Worm (Caenorhabditis elegans) whole organism, L2 larva: ENCODE results near the gene ebp-2.
A peak's percentile ranks its signal among the peaks of the same experiment; 100 is the strongest.

ENCODE experiments used
- C34F6.9 ChIP-seq: fragments of 150-350 bp; optimal IDR thresholded peaks from 2 replicates; lab custom pipeline; 2014; ENCODE audit warnings: missing biosample characterization, missing genetic modification characterization
- F13H6.1 ChIP-seq: sonication (generic microtip); optimal IDR thresholded peaks from 2 replicates; lab custom pipeline; 2016; ENCODE audit warnings: missing genetic modification characterization, missing compliant biosample characterization
- R02D3.7 ChIP-seq: fragments of 150-350 bp; optimal IDR thresholded peaks from 2 replicates; lab custom pipeline; 2014; ENCODE audit warnings: missing biosample characterization, missing genetic modification characterization
- alr-1 ChIP-seq: fragments of 150-350 bp; optimal IDR thresholded peaks from 2 replicates; lab custom pipeline; 2014; ENCODE audit warnings: missing biosample characterization, missing genetic modification characterization
- ama-1 ChIP-seq: fragments of 150-350 bp; optimal IDR thresholded peaks from 2 replicates; lab custom pipeline; 2018; ENCODE audit warnings: inconsistent platforms
- blmp-1 ChIP-seq: sonication (generic microtip); optimal IDR thresholded peaks from 2 replicates; lab custom pipeline; 2017; ENCODE audit warnings: missing genetic modification characterization, mild to moderate bottlenecking, missing compliant biosample characterization, antibody characterized with exemption, moderate library complexity; ENCODE audit not compliant: insufficient read depth
- ceh-16 ChIP-seq: fragments of 150-350 bp; optimal IDR thresholded peaks from 2 replicates; lab custom pipeline; 2014; ENCODE audit warnings: missing biosample characterization, missing genetic modification characterization
- crh-2 ChIP-seq: sonication (generic microtip); optimal IDR thresholded peaks from 2 replicates; lab custom pipeline; 2017; ENCODE audit warnings: missing biosample characterization, missing genetic modification characterization
- elt-3 ChIP-seq: sonication (generic microtip); optimal IDR thresholded peaks from 2 replicates; lab custom pipeline; 2017; ENCODE audit warnings: missing biosample characterization, missing genetic modification characterization
- fos-1 ChIP-seq: fragments of 150-350 bp; optimal IDR thresholded peaks from 2 replicates; lab custom pipeline; 2014; ENCODE audit warnings: missing biosample characterization, missing genetic modification characterization
- gmeb-1 ChIP-seq: fragments of 150-350 bp; optimal IDR thresholded peaks from 2 replicates; lab custom pipeline; 2014; ENCODE audit warnings: missing biosample characterization, missing genetic modification characterization
- lin-11 ChIP-seq: fragments of 150-350 bp; sonication (generic microtip); optimal IDR thresholded peaks from 2 replicates; lab custom pipeline; 2014; ENCODE audit warnings: missing biosample characterization, missing genetic modification characterization, inconsistent platforms, mixed read lengths
- lin-13 ChIP-seq: fragments of 150-350 bp; optimal IDR thresholded peaks from 2 replicates; lab custom pipeline; 2014; ENCODE audit warnings: missing biosample characterization, missing genetic modification reagents, missing genetic modification characterization
- lin-39 ChIP-seq: fragments of 150-350 bp; optimal IDR thresholded peaks from 2 replicates; lab custom pipeline; 2014; ENCODE audit warnings: missing biosample characterization, missing genetic modification reagents, missing genetic modification characterization
- lsy-2 ChIP-seq, 2 experiments: fragments of 150-350 bp in 1 of 2; sonication (generic microtip) in 1 of 2; optimal IDR thresholded peaks; 2 replicates each; lab custom pipeline; 2014 to 2017; ENCODE audit warnings: missing biosample characterization in 2 of 2, missing genetic modification characterization in 2 of 2
- mab-5 ChIP-seq: fragments of 150-350 bp; optimal IDR thresholded peaks from 2 replicates; lab custom pipeline; 2014; ENCODE audit warnings: missing biosample characterization, missing genetic modification characterization
- mbf-1 ChIP-seq: sonication (generic microtip); optimal IDR thresholded peaks from 2 replicates; lab custom pipeline; 2017; ENCODE audit warnings: missing biosample characterization, missing genetic modification characterization
- mdl-1 ChIP-seq, 2 experiments: fragments of 150-350 bp in 1 of 2; sonication (generic microtip) in 1 of 2; optimal IDR thresholded peaks; 2 replicates each; lab custom pipeline; 2017; ENCODE audit warnings: missing biosample characterization in 2 of 2, missing genetic modification characterization in 2 of 2
- nhr-12 ChIP-seq: fragments of 150-350 bp; optimal IDR thresholded peaks from 2 replicates; lab custom pipeline; 2014; ENCODE audit warnings: missing biosample characterization, missing genetic modification characterization
- nhr-129 ChIP-seq: fragments of 150-350 bp; optimal IDR thresholded peaks from 2 replicates; lab custom pipeline; 2014; ENCODE audit warnings: missing biosample characterization, missing genetic modification characterization
- nhr-21 ChIP-seq: fragments of 150-350 bp; optimal IDR thresholded peaks from 2 replicates; lab custom pipeline; 2014; ENCODE audit warnings: missing biosample characterization, missing genetic modification characterization
- nhr-23 ChIP-seq: fragments of 150-350 bp; optimal IDR thresholded peaks from 2 replicates; lab custom pipeline; 2014; ENCODE audit warnings: missing biosample characterization, missing genetic modification reagents, missing genetic modification characterization
- nhr-25 ChIP-seq: fragments of 150-350 bp; sonication (generic microtip); optimal IDR thresholded peaks from 3 replicates; lab custom pipeline; 2014; ENCODE audit warnings: missing biosample characterization, missing genetic modification characterization
- nhr-6 ChIP-seq: fragments of 150-350 bp; optimal IDR thresholded peaks from 2 replicates; lab custom pipeline; 2014; ENCODE audit warnings: missing biosample characterization, missing genetic modification characterization
- nhr-77 ChIP-seq: fragments of 150-350 bp; optimal IDR thresholded peaks from 2 replicates; lab custom pipeline; 2014; ENCODE audit warnings: missing biosample characterization, missing genetic modification characterization
- sem-4 ChIP-seq: fragments of 150-350 bp; optimal IDR thresholded peaks from 2 replicates; lab custom pipeline; 2014; ENCODE audit warnings: missing biosample characterization, missing genetic modification reagents, missing genetic modification characterization
- skn-1 ChIP-seq: sonication (generic microtip); optimal IDR thresholded peaks from 2 replicates; lab custom pipeline; 2017; ENCODE audit warnings: missing biosample characterization, missing genetic modification characterization
- sma-3 ChIP-seq: sonication (generic microtip); optimal IDR thresholded peaks from 2 replicates; lab custom pipeline; 2016; ENCODE audit warnings: missing genetic modification reagents, missing genetic modification characterization, missing compliant biosample characterization
- sma-9 ChIP-seq, 2 experiments: fragments of 150-350 bp in 1 of 2; sonication (generic microtip) in 1 of 2; optimal IDR thresholded peaks; 2 replicates each; lab custom pipeline; 2014 to 2016; ENCODE audit warnings: missing genetic modification characterization in 2 of 2, mild to moderate bottlenecking in 1 of 2, missing biosample characterization in 1 of 2, missing compliant biosample characterization in 1 of 2, missing genetic modification reagents in 1 of 2, moderate library complexity in 1 of 2
- snpc-4 ChIP-seq: fragments of 150-350 bp; optimal IDR thresholded peaks from 2 replicates; lab custom pipeline; 2014; ENCODE audit warnings: missing biosample characterization, missing genetic modification characterization
- unc-39 ChIP-seq: fragments of 150-350 bp; optimal IDR thresholded peaks from 2 replicates; lab custom pipeline; 2014; ENCODE audit warnings: missing biosample characterization, missing genetic modification characterization
- unc-62 ChIP-seq: fragments of 150-350 bp; optimal IDR thresholded peaks from 2 replicates; lab custom pipeline; 2014; ENCODE audit warnings: missing biosample characterization, missing genetic modification reagents, missing genetic modification characterization
- ztf-11 ChIP-seq: sonication (generic microtip); optimal IDR thresholded peaks from 2 replicates; lab custom pipeline; 2017; ENCODE audit warnings: missing biosample characterization, missing genetic modification characterization

Gene ebp-2

DNA sequence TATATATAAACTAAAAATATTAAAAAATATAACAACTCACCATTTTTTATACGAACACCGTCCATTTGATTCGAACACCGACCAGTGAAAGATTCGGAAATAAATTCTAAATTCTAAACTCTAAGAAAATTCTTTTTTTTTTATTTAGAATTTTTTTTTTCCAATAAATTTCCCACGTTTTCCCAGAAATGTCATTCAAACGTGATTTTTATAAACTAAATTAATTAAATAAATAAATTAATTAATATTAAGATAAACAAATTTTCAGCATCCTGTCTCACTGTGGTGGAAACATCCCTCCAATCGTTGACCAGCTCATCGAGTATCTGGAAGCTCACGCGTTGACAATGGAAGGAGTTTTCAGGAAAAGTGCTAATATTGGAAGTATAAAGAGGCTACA is 25.0 kb downstream of the ebp-2 start, which contains the start of gene klp-17:
Gene klp-17, minus strand, starts transcription at position 101 of the 400 bp plus-strand sequence.
- TF ChIP-seq lin-39 (tag; lab: Kevin White, UChicago) (no peak), ceh-16 (tag; lab: Kevin White, UChicago) (no peak), mab-5 (tag; lab: Kevin White, UChicago) (no peak)

DNA sequence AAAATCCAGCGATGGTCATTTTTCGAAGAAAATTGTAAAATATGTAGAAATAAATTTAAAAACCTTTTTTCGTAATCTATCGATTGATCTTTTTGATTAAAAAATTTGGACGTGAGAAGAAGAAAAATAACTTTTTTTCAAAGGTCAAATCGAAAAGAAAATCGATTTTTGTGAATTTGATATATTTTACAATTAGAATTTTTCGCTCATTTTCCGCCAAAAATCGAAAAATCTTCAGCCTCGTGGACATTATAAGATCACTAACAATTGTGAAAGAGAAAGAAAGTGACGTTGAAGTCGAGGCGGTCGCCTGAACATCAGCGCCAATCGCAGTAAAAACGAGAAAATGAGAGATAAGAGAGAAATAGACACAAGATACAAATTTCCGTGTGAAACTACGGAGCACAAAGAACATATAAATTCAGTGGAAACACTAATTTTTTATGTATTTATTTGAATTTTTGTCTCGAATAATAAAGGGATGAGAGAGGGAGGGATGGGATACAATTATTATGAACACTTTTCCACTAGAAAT is 27.1 kb downstream of the ebp-2 start, which contains the start of gene cisd-1:
Gene cisd-1, minus strand, starts transcription at position 51 of the 535 bp plus-strand sequence.
- peak; percentile 17 for TF ChIP-seq sma-9 (GFP tag; optimal IDR thresholded peaks at IDR 0.05; lab: Kevin White, UChicago)
- TF ChIP-seq sma-9 (tag; optimal IDR thresholded peaks at IDR 0.05; lab: Kevin White, UChicago): no peak
- TF ChIP-seq unc-62 (GFP tag; lab: Kevin White, UChicago): no peak
- TF ChIP-seq lin-39 (tag; lab: Kevin White, UChicago): no peak
- peak; percentile 40 for TF ChIP-seq crh-2
- no peak for TF ChIP-seq lin-11 (tag; lab: Kevin White, UChicago)
- TF ChIP-seq fos-1: peak; percentile 58
- TF ChIP-seq snpc-4 (tag; lab: Kevin White, UChicago): no peak
- TF ChIP-seq F13H6.1 (tag; lab: Kevin White, UChicago): no peak
- TF ChIP-seq ztf-11 (tag; lab: Kevin White, UChicago): no peak
- peak; percentile 21 for TF ChIP-seq C34F6.9 (tag; lab: Kevin White, UChicago)
- peak in 1 of 2 experiments; percentile 14 for TF ChIP-seq lsy-2 (tag; optimal IDR thresholded peaks at IDR 0.05; lab: Kevin White, UChicago)
- no peak for TF ChIP-seq R02D3.7 (tag; lab: Kevin White, UChicago)

DNA sequence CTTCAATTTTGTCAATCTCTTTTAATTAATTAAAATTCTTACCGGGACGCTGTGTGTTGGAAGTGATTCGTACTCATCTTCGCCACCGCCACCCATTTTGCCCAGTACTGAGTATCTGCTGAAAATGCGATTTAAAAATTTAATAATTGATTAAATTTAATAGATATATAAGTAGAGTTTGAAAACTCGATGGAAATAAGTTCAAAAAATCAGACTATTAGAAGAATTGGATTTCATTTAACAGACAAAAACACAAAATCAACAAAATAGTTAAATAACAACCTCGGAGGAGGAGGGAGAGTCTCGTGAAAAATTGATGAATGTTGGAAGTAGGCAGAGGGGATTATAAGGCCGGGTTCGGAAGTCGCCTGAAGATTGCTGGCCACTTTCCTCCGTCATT is 29.4 kb downstream of the ebp-2 start, which contains the start of gene mfn-1:
Gene mfn-1, minus strand, starts transcription at position 101 of the 400 bp plus-strand sequence.
- TF ChIP-seq mab-5 (tag; lab: Kevin White, UChicago): no peak
- no peak for TF ChIP-seq gmeb-1
- TF ChIP-seq lin-11 (tag; lab: Kevin White, UChicago): no peak
- no peak for TF ChIP-seq nhr-6 (tag; lab: Kevin White, UChicago)
- TF ChIP-seq ceh-16 (tag; lab: Kevin White, UChicago): no peak
- TF ChIP-seq alr-1 (tag; lab: Kevin White, UChicago): no peak
- no peak for TF ChIP-seq F13H6.1 (tag; lab: Kevin White, UChicago)
- TF ChIP-seq nhr-21 (tag; lab: Kevin White, UChicago): no peak
- TF ChIP-seq lin-13 (GFP tag; lab: Kevin White, UChicago): no peak
- no peak for TF ChIP-seq elt-3 (tag; lab: Kevin White, UChicago)
- no peak for TF ChIP-seq nhr-25 (tag; lab: Kevin White, UChicago)
- no peak for TF ChIP-seq lsy-2 (tag; optimal IDR thresholded peaks at IDR 0.05; lab: Kevin White, UChicago)
- TF ChIP-seq R02D3.7 (tag; lab: Kevin White, UChicago): no peak
- no peak for TF ChIP-seq sma-3 (GFP tag; lab: Kevin White, UChicago)
- TF ChIP-seq skn-1: no peak
- TF ChIP-seq lin-39 (tag; lab: Kevin White, UChicago): no peak
- TF ChIP-seq unc-39 (tag; lab: Kevin White, UChicago): no peak
- TF ChIP-seq nhr-77 (tag; lab: Kevin White, UChicago): no peak
- TF ChIP-seq nhr-23 (tag; lab: Kevin White, UChicago): no peak
- TF ChIP-seq mbf-1: no peak

DNA sequence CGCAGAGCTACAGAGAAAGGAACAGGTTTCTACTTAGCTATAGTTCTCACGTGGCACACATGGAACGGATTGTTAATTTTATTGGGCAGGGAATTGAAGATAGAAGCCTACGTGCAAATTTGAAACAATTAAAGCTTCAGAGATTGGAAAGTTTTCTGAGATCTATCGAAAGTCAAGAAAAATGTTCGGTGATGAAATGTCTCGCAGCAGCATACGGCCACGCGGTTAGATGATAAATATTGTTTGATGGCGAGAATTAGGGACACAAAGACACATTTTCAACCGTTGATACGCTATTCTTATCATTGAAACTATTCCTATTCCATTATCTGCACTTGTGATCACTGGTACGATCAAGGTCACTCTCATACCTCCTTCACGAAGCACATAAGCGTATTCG is 30.0 kb downstream of the ebp-2 start:
- peak; percentile 42 for TF ChIP-seq crh-2
- no peak for TF ChIP-seq lin-13 (GFP tag; lab: Kevin White, UChicago)
- no peak for TF ChIP-seq ama-1 (lab: Kevin White, UChicago)
- peak; percentile 53 for TF ChIP-seq sma-3 (GFP tag; lab: Kevin White, UChicago)
- TF ChIP-seq sem-4 (tag; lab: Kevin White, UChicago): peak; percentile 21
- peak; percentile 95 for TF ChIP-seq blmp-1 (tag; lab: Kevin White, UChicago)
- peak; percentile 25 for TF ChIP-seq gmeb-1
- TF ChIP-seq R02D3.7 (tag; lab: Kevin White, UChicago): no peak
- TF ChIP-seq sma-9 (GFP tag; optimal IDR thresholded peaks at IDR 0.05; lab: Kevin White, UChicago): peak; percentile 80
- TF ChIP-seq sma-9 (tag; optimal IDR thresholded peaks at IDR 0.05; lab: Kevin White, UChicago): no peak
- peak; percentile 79 for TF ChIP-seq nhr-21 (tag; lab: Kevin White, UChicago)
- peak; percentile 81 for TF ChIP-seq fos-1
- TF ChIP-seq lsy-2 (tag; optimal IDR thresholded peaks at IDR 0.05; lab: Kevin White, UChicago): peak in 1 of 2 experiments; percentile 23
- TF ChIP-seq mdl-1 (tag; optimal IDR thresholded peaks at IDR 0.05; lab: Kevin White, UChicago): peak in 1 of 2 experiments; percentile 55
- TF ChIP-seq nhr-129 (tag; lab: Kevin White, UChicago): peak; percentile 36
- TF ChIP-seq nhr-12 (tag; lab: Kevin White, UChicago): no peak
- peak; percentile 62 for TF ChIP-seq nhr-25 (tag; lab: Kevin White, UChicago)
- TF ChIP-seq C34F6.9 (tag; lab: Kevin White, UChicago): peak; percentile 21
